Worm (Caenorhabditis elegans): ENCODE results near the gene lin-36.

The lin-36 gene

ce11 chrIII:8042775-8043174 lies 22.1 kb upstream of the lin-36 start, which contains the start of gene K12H4.6:
Gene K12H4.6 (minus strand): TSS chrIII:8042875.
- TF ChIP-seq tra-4 (tag; optimal IDR thresholded peaks at IDR 0.05) (no peak), scrt-1 (GFP tag; IDR thresholded peaks at IDR 0.05) (no peak), tbx-37 (GFP tag; conservative IDR thresholded peaks at IDR 0.05) (no peak), hmbx-1 (tag; optimal IDR thresholded peaks at IDR 0.05) (no peak), flt-1 (GFP tag; IDR thresholded peaks at IDR 0.05) (no peak), ceh-13 (GFP tag; optimal IDR thresholded peaks at IDR 0.05) (no peak), aly-1 (tag; optimal IDR thresholded peaks at IDR 0.05) (no peak), B0310.2 (tag; optimal IDR thresholded peaks at IDR 0.05) (no peak), hnd-1 (tag; optimal IDR thresholded peaks at IDR 0.05) (no peak)

- TF ChIP-seq pes-1 (GFP tag; IDR thresholded peaks at IDR 0.05) = no peak
- no peak for TF ChIP-seq scrt-1 (GFP tag; IDR thresholded peaks at IDR 0.05)
- no peak for TF ChIP-seq sea-1 (GFP tag; conservative IDR thresholded peaks at IDR 0.05)
- no peak for TF ChIP-seq hnd-1 (tag; optimal IDR thresholded peaks at IDR 0.05)
- TF ChIP-seq tbx-11 (GFP tag; IDR thresholded peaks at IDR 0.05) = no peak
- TF ChIP-seq hmbx-1 (tag; optimal IDR thresholded peaks at IDR 0.05) = no peak
- TF ChIP-seq ceh-13 (GFP tag; optimal IDR thresholded peaks at IDR 0.05) = no peak
- TF ChIP-seq F13C5.2 (tag; optimal IDR thresholded peaks at IDR 0.05) = no peak
- TF ChIP-seq flt-1 (GFP tag; IDR thresholded peaks at IDR 0.05) = no peak
- no peak for TF ChIP-seq hmg-4 (GFP tag; optimal IDR thresholded peaks at IDR 0.05)
- no peak for TF ChIP-seq ceh-36 (tag; optimal IDR thresholded peaks at IDR 0.05)
- no peak for TF ChIP-seq tra-4 (tag; optimal IDR thresholded peaks at IDR 0.05)
- no peak for TF ChIP-seq tbx-37 (GFP tag; conservative IDR thresholded peaks at IDR 0.05)
- TF ChIP-seq B0310.2 (tag; optimal IDR thresholded peaks at IDR 0.05) = no peak
- no peak for TF ChIP-seq aly-1 (tag; optimal IDR thresholded peaks at IDR 0.05)
- TF ChIP-seq ama-1 (optimal IDR thresholded peaks at IDR 0.05) = no peak
These were observed 17.3 kb upstream of the lin-36 start, which contains the start of gene dpf-6 for ce11 chrIII:8037941-8038340. Gene dpf-6 (plus strand): TSS chrIII:8038241.

ce11 chrIII:8036497-8036896 lies 15.8 kb upstream of the lin-36 start:
- TF ChIP-seq tbx-11 (GFP tag; IDR thresholded peaks at IDR 0.05) = no peak
- no peak for TF ChIP-seq hmbx-1 (tag; optimal IDR thresholded peaks at IDR 0.05)
- no peak for TF ChIP-seq aly-1 (tag; optimal IDR thresholded peaks at IDR 0.05)
- TF ChIP-seq pes-1 (GFP tag; IDR thresholded peaks at IDR 0.05) = no peak
- no peak for TF ChIP-seq hnd-1 (tag; optimal IDR thresholded peaks at IDR 0.05)
- TF ChIP-seq tra-4 (tag; optimal IDR thresholded peaks at IDR 0.05) = no peak

- TF ChIP-seq ceh-13 (GFP tag; optimal IDR thresholded peaks at IDR 0.05) = no peak
- TF ChIP-seq F13C5.2 (tag; optimal IDR thresholded peaks at IDR 0.05) = no peak
These were observed 15.4 kb upstream of the lin-36 start for ce11 chrIII:8036050-8036449.

ce11 chrIII:8033534-8033933 lies 12.9 kb upstream of the lin-36 start, which contains the start of gene F44B9.10:
Gene F44B9.10 (minus strand): TSS chrIII:8033634.
- no peak for TF ChIP-seq sea-1 (GFP tag; conservative IDR thresholded peaks at IDR 0.05)
- no peak for TF ChIP-seq scrt-1 (GFP tag; IDR thresholded peaks at IDR 0.05)
- TF ChIP-seq aly-1 (tag; optimal IDR thresholded peaks at IDR 0.05) = no peak
- no peak for TF ChIP-seq ceh-36 (tag; optimal IDR thresholded peaks at IDR 0.05)
- no peak for TF ChIP-seq hmg-4 (GFP tag; optimal IDR thresholded peaks at IDR 0.05)
- TF ChIP-seq tra-4 (tag; optimal IDR thresholded peaks at IDR 0.05) = no peak
- TF ChIP-seq ets-7 (tag; optimal IDR thresholded peaks at IDR 0.05) = no peak
- no peak for TF ChIP-seq tbx-37 (GFP tag; conservative IDR thresholded peaks at IDR 0.05)
- TF ChIP-seq tbx-11 (GFP tag; IDR thresholded peaks at IDR 0.05) = no peak
- TF ChIP-seq B0310.2 (tag; optimal IDR thresholded peaks at IDR 0.05) = no peak
- TF ChIP-seq F13C5.2 (tag; optimal IDR thresholded peaks at IDR 0.05) = no peak
- TF ChIP-seq flt-1 (GFP tag; IDR thresholded peaks at IDR 0.05) = no peak
- TF ChIP-seq hnd-1 (tag; optimal IDR thresholded peaks at IDR 0.05) = no peak
- no peak for TF ChIP-seq ceh-13 (GFP tag; optimal IDR thresholded peaks at IDR 0.05)
- no peak for TF ChIP-seq hmbx-1 (tag; optimal IDR thresholded peaks at IDR 0.05)

ce11 chrIII:8030963-8031362 lies 10.3 kb upstream of the lin-36 start, which contains the start of gene F44B9.9:
Gene F44B9.9 (minus strand): TSS chrIII:8031063.
- no peak for TF ChIP-seq F13C5.2 (tag; optimal IDR thresholded peaks at IDR 0.05)
- no peak for TF ChIP-seq hmbx-1 (tag; optimal IDR thresholded peaks at IDR 0.05)
- TF ChIP-seq sea-1 (GFP tag; conservative IDR thresholded peaks at IDR 0.05) = no peak
- TF ChIP-seq ets-7 (tag; optimal IDR thresholded peaks at IDR 0.05) = no peak
- TF ChIP-seq B0310.2 (tag; optimal IDR thresholded peaks at IDR 0.05) = no peak

ce11 chrIII:8029487-8029886 lies 8.8 kb upstream of the lin-36 start, which contains the start of gene F44B9.8:
Gene F44B9.8 (minus strand): TSS chrIII:8029649.
- TF ChIP-seq aly-1 (tag; optimal IDR thresholded peaks at IDR 0.05) (no peak), hmbx-1 (tag; optimal IDR thresholded peaks at IDR 0.05) (no peak), pes-1 (GFP tag; IDR thresholded peaks at IDR 0.05) (no peak), ets-7 (tag; optimal IDR thresholded peaks at IDR 0.05) (no peak), ama-1 (optimal IDR thresholded peaks at IDR 0.05) (no peak), F13C5.2 (tag; optimal IDR thresholded peaks at IDR 0.05) (no peak), B0310.2 (tag; optimal IDR thresholded peaks at IDR 0.05) (no peak), ceh-36 (tag; optimal IDR thresholded peaks at IDR 0.05) (no peak), tra-4 (tag; optimal IDR thresholded peaks at IDR 0.05) (no peak), tbx-11 (GFP tag; IDR thresholded peaks at IDR 0.05) (no peak), tbx-37 (GFP tag; conservative IDR thresholded peaks at IDR 0.05) (no peak), hnd-1 (tag; optimal IDR thresholded peaks at IDR 0.05) (no peak), sea-1 (GFP tag; conservative IDR thresholded peaks at IDR 0.05) (no peak), hmg-4 (GFP tag; optimal IDR thresholded peaks at IDR 0.05) (no peak), flt-1 (GFP tag; IDR thresholded peaks at IDR 0.05) (no peak), scrt-1 (GFP tag; IDR thresholded peaks at IDR 0.05) (no peak), ceh-13 (GFP tag; optimal IDR thresholded peaks at IDR 0.05) (no peak)

- TF ChIP-seq ceh-36 (tag; optimal IDR thresholded peaks at IDR 0.05) (no peak), pes-1 (GFP tag; IDR thresholded peaks at IDR 0.05) (no peak), ama-1 (optimal IDR thresholded peaks at IDR 0.05) (no peak), hmg-4 (GFP tag; optimal IDR thresholded peaks at IDR 0.05) (no peak), B0310.2 (tag; optimal IDR thresholded peaks at IDR 0.05) (no peak), scrt-1 (GFP tag; IDR thresholded peaks at IDR 0.05) (no peak), hmbx-1 (tag; optimal IDR thresholded peaks at IDR 0.05) (no peak)
These were observed 7.3 kb upstream of the lin-36 start, which contains the start of gene mdt-30 for ce11 chrIII:8027942-8028341. Gene mdt-30 (minus strand): TSS chrIII:8028042.
